Worm (Caenorhabditis elegans): Measurements from ENCODE around the gene B0495.5.
A peak's percentile ranks its signal among the peaks of the same experiment; 100 is the strongest.

Gene B0495.5

ce11 chrII:7682488-7682887 lies 15.8 kb downstream of the B0495.5 start:
- TF ChIP-seq lsy-2 (tag; optimal IDR thresholded peaks at IDR 0.05) (no peak), flh-1 (GFP tag; optimal IDR thresholded peaks at IDR 0.05) (no peak), sem-2 (GFP tag; optimal IDR thresholded peaks at IDR 0.05) (no peak), ceh-83 (GFP tag; optimal IDR thresholded peaks at IDR 0.05) (no peak), M03D4.4 (tag; optimal IDR thresholded peaks at IDR 0.05) (no peak), cnd-1 (tag; optimal IDR thresholded peaks at IDR 0.05) (no peak), drap-1 (GFP tag; optimal IDR thresholded peaks at IDR 0.05) (no peak), bed-3 (GFP tag; optimal IDR thresholded peaks at IDR 0.05) (no peak), zip-8 (tag; optimal IDR thresholded peaks at IDR 0.05) (no peak), nhr-2 (tag; optimal IDR thresholded peaks at IDR 0.05) (no peak), sptf-1 (tag; optimal IDR thresholded peaks at IDR 0.05) (no peak), nhr-12 (tag; optimal IDR thresholded peaks at IDR 0.05) (no peak), nhr-28 (tag; optimal IDR thresholded peaks at IDR 0.05) (no peak), ceh-43 (GFP tag; optimal IDR thresholded peaks at IDR 0.05) (no peak), ces-1 (GFP tag; optimal IDR thresholded peaks at IDR 0.05) (no peak), elt-3 (tag; optimal IDR thresholded peaks at IDR 0.05) (no peak), unc-120 (tag; optimal IDR thresholded peaks at IDR 0.05; ENCODE audit: poor library complexity, severe bottlenecking) (no peak), elt-1 (tag; optimal IDR thresholded peaks at IDR 0.05; ENCODE audit: borderline replicate concordance, insufficient read depth) (no peak)

DNA sequence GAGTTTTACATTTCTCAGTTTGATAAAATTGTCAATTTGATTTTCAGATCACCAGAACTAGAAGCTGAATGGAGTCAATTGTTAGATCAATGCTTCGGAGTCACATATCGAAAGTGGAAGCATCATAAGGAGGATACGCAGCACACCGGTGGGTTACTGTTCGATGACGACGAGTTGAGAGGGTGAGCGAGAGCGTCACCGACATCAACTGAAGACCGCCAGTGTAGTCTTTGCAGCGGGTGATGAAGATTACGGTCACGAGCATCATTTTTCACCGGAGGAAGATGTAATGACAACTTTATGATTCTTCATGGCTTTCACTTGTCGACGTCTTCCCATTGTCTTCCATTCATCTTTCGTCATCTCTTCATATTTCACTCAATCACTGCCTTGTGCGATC lies 16.4 kb downstream of the B0495.5 start, which contains the start of gene lin-26:
Gene lin-26 (plus strand): TSS at position 301 of the 400 bp plus-strand sequence.
- TF ChIP-seq M03D4.4 (tag; optimal IDR thresholded peaks at IDR 0.05) (no peak), elt-1 (tag; optimal IDR thresholded peaks at IDR 0.05; ENCODE audit: borderline replicate concordance, insufficient read depth) (no peak), unc-39 (tag; optimal IDR thresholded peaks at IDR 0.05) (no peak), lin-32 (GFP tag; optimal IDR thresholded peaks at IDR 0.05) (no peak), unc-62 (GFP tag; optimal IDR thresholded peaks at IDR 0.05) (no peak), nhr-28 (tag; optimal IDR thresholded peaks at IDR 0.05) (no peak), blmp-1 (tag; optimal IDR thresholded peaks at IDR 0.05) (no peak), snpc-4 (tag; optimal IDR thresholded peaks at IDR 0.05) (no peak), nhr-12 (tag; optimal IDR thresholded peaks at IDR 0.05) (no peak), ceh-43 (GFP tag; optimal IDR thresholded peaks at IDR 0.05) (no peak)

ce11 chrII:7679499-7680012 lies 18.8 kb downstream of the B0495.5 start:
- TF ChIP-seq bed-3 (GFP tag; optimal IDR thresholded peaks at IDR 0.05) (peak; percentile 1), ceh-39 (tag; optimal IDR thresholded peaks at IDR 0.05) (no peak)

- no peak for TF ChIP-seq mab-5 (tag; optimal IDR thresholded peaks at IDR 0.05)
- TF ChIP-seq unc-120 (tag; optimal IDR thresholded peaks at IDR 0.05; ENCODE audit: poor library complexity, severe bottlenecking), result no peak
- no peak for TF ChIP-seq ceh-39 (tag; optimal IDR thresholded peaks at IDR 0.05)
- TF ChIP-seq tbx-8 (GFP tag; optimal IDR thresholded peaks at IDR 0.05), result no peak
- no peak for TF ChIP-seq nhr-237 (tag; optimal IDR thresholded peaks at IDR 0.05)
- TF ChIP-seq ham-2 (GFP tag; optimal IDR thresholded peaks at IDR 0.05), result peak; percentile 69
- no peak for TF ChIP-seq pha-4 (tag; optimal IDR thresholded peaks at IDR 0.05)
- no peak for TF ChIP-seq bed-3 (GFP tag; optimal IDR thresholded peaks at IDR 0.05)
Measured at ce11 chrII:7678512-7678911, 19.8 kb downstream of the B0495.5 start.

- peak; percentile 48 for TF ChIP-seq sptf-1 (tag; optimal IDR thresholded peaks at IDR 0.05)
- TF ChIP-seq mls-2 (tag; optimal IDR thresholded peaks at IDR 0.05), result peak; percentile 49
- TF ChIP-seq ham-2 (GFP tag; optimal IDR thresholded peaks at IDR 0.05), result peak; percentile 97
- peak; percentile 0 for TF ChIP-seq drap-1 (GFP tag; optimal IDR thresholded peaks at IDR 0.05)
- TF ChIP-seq snpc-4 (tag; optimal IDR thresholded peaks at IDR 0.05), result no peak
- peak; percentile 48 for TF ChIP-seq blmp-1 (tag; optimal IDR thresholded peaks at IDR 0.05)
- peak; percentile 66 for TF ChIP-seq ces-1 (GFP tag; optimal IDR thresholded peaks at IDR 0.05)
- no peak for TF ChIP-seq unc-62 (GFP tag; optimal IDR thresholded peaks at IDR 0.05)
- no peak for TF ChIP-seq nhr-76 (tag; optimal IDR thresholded peaks at IDR 0.05)
- TF ChIP-seq lsy-2 (tag; optimal IDR thresholded peaks at IDR 0.05), result no peak
- TF ChIP-seq M03D4.4 (tag; optimal IDR thresholded peaks at IDR 0.05), result no peak
- TF ChIP-seq cnd-1 (tag; optimal IDR thresholded peaks at IDR 0.05), result peak; percentile 32
Measured at ce11 chrII:7676307-7676905, 21.9 kb downstream of the B0495.5 start.

Data from whole organism, mixed stage, embryonic.